Worm (Caenorhabditis elegans): ENCODE results near the gene trx-2.

trx-2 gene

ce11 chrV:10355773-10356335 lies 41.4 kb downstream of the trx-2 start, which contains the start of gene sluh-7 (continued):
- TF ChIP-seq lin-13 (GFP tag; optimal IDR thresholded peaks at IDR 0.05) (peak; percentile 27), lin-29 (GFP tag; IDR thresholded peaks at IDR 0.05) (no peak), hlh-11 (tag; optimal IDR thresholded peaks at IDR 0.05) (peak; percentile 42), daf-19 (GFP tag; conservative IDR thresholded peaks at IDR 0.05) (no peak), spr-1 (tag; optimal IDR thresholded peaks at IDR 0.05) (no peak), nhr-11 (tag; optimal IDR thresholded peaks at IDR 0.05) (no peak), lin-38 (GFP tag; IDR thresholded peaks at IDR 0.05) (peak; percentile 78), spr-3 (GFP tag; optimal IDR thresholded peaks at IDR 0.05) (no peak), Y48G9A.11 (GFP tag; IDR thresholded peaks at IDR 0.05) (no peak), nhr-48 (tag; optimal IDR thresholded peaks at IDR 0.05) (peak; percentile 6), php-3 (GFP tag; IDR thresholded peaks at IDR 0.05) (no peak), T20F7.1 (GFP tag; optimal IDR thresholded peaks at IDR 0.05) (peak; percentile 69), nhr-42 (GFP tag; IDR thresholded peaks at IDR 0.05) (no peak), ceh-28 (tag; optimal IDR thresholded peaks at IDR 0.05) (no peak), F37D6.2 (tag; optimal IDR thresholded peaks at IDR 0.05) (peak; percentile 55), gei-8 (GFP tag; optimal IDR thresholded peaks at IDR 0.05) (no peak), hmg-1.1 (GFP tag; IDR thresholded peaks at IDR 0.05) (0 out of 2 replicates have a peak, but pooled peaks have one; percentile 12), madf-9 (GFP tag; conservative IDR thresholded peaks at IDR 0.05) (peak; percentile 75), aha-1 (tag) (peak; percentile 79), lim-7 (GFP tag; IDR thresholded peaks at IDR 0.05) (no peak), nhr-41 (GFP tag; IDR thresholded peaks at IDR 0.05) (no peak), saeg-2 (GFP tag; IDR thresholded peaks at IDR 0.05) (no peak), ces-1 (GFP tag; optimal IDR thresholded peaks at IDR 0.05) (no peak), dmd-6 (GFP tag; IDR thresholded peaks at IDR 0.05) (peak; percentile 56; the same call in 1 of the 2 replicates), dve-1 (tag; optimal IDR thresholded peaks at IDR 0.05; ENCODE audit: insufficient read depth) (peak; percentile 74), tag-97 (GFP tag; IDR thresholded peaks at IDR 0.05) (no peak), set-16 (GFP tag; IDR thresholded peaks at IDR 0.05) (no peak), mdt-29 (GFP tag; IDR thresholded peaks at IDR 0.05) (no peak)

- TF ChIP-seq unc-39 (tag; optimal IDR thresholded peaks at IDR 0.05): no peak
- TF ChIP-seq tra-1 (GFP tag; IDR thresholded peaks at IDR 0.05): no peak
- TF ChIP-seq lim-7 (GFP tag; IDR thresholded peaks at IDR 0.05): no peak
- TF ChIP-seq zfp-3 (GFP tag; conservative IDR thresholded peaks at IDR 0.05): no peak
- no peak for TF ChIP-seq lin-15B (tag; optimal IDR thresholded peaks at IDR 0.05)
- TF ChIP-seq dmd-6 (GFP tag; IDR thresholded peaks at IDR 0.05): peak; percentile 36; the same call in 1 of the 2 replicates
- no peak for TF ChIP-seq nhr-25 (tag; optimal IDR thresholded peaks at IDR 0.05; ENCODE audit: borderline replicate concordance, insufficient read depth)
- no peak for TF ChIP-seq nhr-76 (tag; optimal IDR thresholded peaks at IDR 0.05)
- TF ChIP-seq php-3 (GFP tag; IDR thresholded peaks at IDR 0.05): no peak
- peak; percentile 59 for TF ChIP-seq nhr-28 (tag; optimal IDR thresholded peaks at IDR 0.05)
- no peak for TF ChIP-seq ceh-44 (GFP tag; IDR thresholded peaks at IDR 0.05)
- no peak for TF ChIP-seq daf-16 (GFP tag; optimal IDR thresholded peaks at IDR 0.05)
- TF ChIP-seq daf-16 (tag; optimal IDR thresholded peaks at IDR 0.05): peak; percentile 83
- no peak for TF ChIP-seq madf-9 (GFP tag; conservative IDR thresholded peaks at IDR 0.05)
- no peak for TF ChIP-seq D1046.2 (GFP tag; IDR thresholded peaks at IDR 0.05)
- TF ChIP-seq ceh-62 (tag; optimal IDR thresholded peaks at IDR 0.05): no peak
- peak; percentile 63 for TF ChIP-seq dve-1 (tag; optimal IDR thresholded peaks at IDR 0.05; ENCODE audit: insufficient read depth)
- no peak for TF ChIP-seq mxl-3 (GFP tag; optimal IDR thresholded peaks at IDR 0.05)
- TF ChIP-seq dmd-8 (GFP tag; IDR thresholded peaks at IDR 0.05): no peak
- TF ChIP-seq F44E2.7 (GFP tag; IDR thresholded peaks at IDR 0.05): no peak
- peak; percentile 28 for TF ChIP-seq nhr-77 (tag; optimal IDR thresholded peaks at IDR 0.05)
- TF ChIP-seq ZK546.5 (tag; optimal IDR thresholded peaks at IDR 0.05): no peak
- peak; percentile 33 for TF ChIP-seq aha-1 (tag)
- no peak for TF ChIP-seq lin-13 (GFP tag; optimal IDR thresholded peaks at IDR 0.05)
- peak; percentile 8 for TF ChIP-seq hlh-11 (tag; optimal IDR thresholded peaks at IDR 0.05)
- TF ChIP-seq mdl-1 (tag; optimal IDR thresholded peaks at IDR 0.05): peak in 1 of 2 experiments; percentile 32
- TF ChIP-seq daf-19 (GFP tag; conservative IDR thresholded peaks at IDR 0.05): no peak
- no peak for TF ChIP-seq F37D6.2 (tag; optimal IDR thresholded peaks at IDR 0.05)
- TF ChIP-seq ceh-28 (tag; optimal IDR thresholded peaks at IDR 0.05): no peak
- no peak for TF ChIP-seq pha-4 (GFP tag; IDR thresholded peaks at IDR 0.05)
- no peak for TF ChIP-seq pha-4 (tag; optimal IDR thresholded peaks at IDR 0.05)
- TF ChIP-seq ceh-32 (tag; optimal IDR thresholded peaks at IDR 0.05; ENCODE audit: poor library complexity): no peak
Observed at ce11 chrV:10357467-10357953, 43.0 kb downstream of the trx-2 start, which contains the start of gene ceeh-2. ceeh-2 (minus strand) TSS chrV:10357903.
